Worm (Caenorhabditis elegans) whole organism, L4 larva: ENCODE measurements around the gene C16B8.2.

Experiments used
- F10B5.3 ChIP-seq: sonication (generic microtip); optimal IDR thresholded peaks from 2 replicates; lab custom pipeline; 2016; ENCODE audit warnings: mild to moderate bottlenecking, missing genetic modification characterization, missing compliant biosample characterization
- aly-2 ChIP-seq: sonication (generic microtip); optimal IDR thresholded peaks from 2 replicates; lab custom pipeline; 2018; ENCODE audit warnings: missing biosample characterization, missing genetic modification characterization
- ama-1 ChIP-seq: fragments of 150-350 bp; optimal IDR thresholded peaks from 2 replicates; lab custom pipeline; 2014; ENCODE audit warnings: inconsistent platforms, mixed read lengths
- snpc-4 ChIP-seq: fragments of 150-350 bp; optimal IDR thresholded peaks from 2 replicates; lab custom pipeline; 2014; ENCODE audit warnings: missing biosample characterization, missing genetic modification characterization
- spr-1 ChIP-seq: sonication (generic microtip); optimal IDR thresholded peaks from 2 replicates; lab custom pipeline; 2016; ENCODE audit warnings: mild to moderate bottlenecking, missing genetic modification characterization, missing compliant biosample characterization

DNA sequence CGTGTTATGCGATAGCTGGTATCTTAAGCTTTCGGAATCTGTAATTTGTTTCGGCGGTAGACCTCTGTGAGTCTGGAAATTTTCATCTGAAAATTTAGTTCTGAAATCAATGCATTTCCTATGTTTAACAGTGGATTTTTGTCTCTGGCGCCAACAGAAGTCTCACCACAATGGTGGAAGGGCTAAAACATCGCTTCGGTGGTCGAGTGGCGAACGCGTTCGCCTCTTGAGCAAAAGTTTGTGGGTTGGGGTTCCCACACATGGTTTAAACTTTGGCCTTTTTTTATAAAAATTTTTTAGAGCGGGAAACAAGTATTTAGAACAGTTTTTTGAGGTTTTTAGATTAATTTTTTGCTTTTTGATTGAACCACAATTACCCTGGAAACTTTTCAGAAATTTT lies 16.5 kb downstream of the C16B8.2 start:
- TF ChIP-seq F10B5.3 (tag; lab: Kevin White, UChicago) (no peak), snpc-4 (no peak), aly-2 (tag; lab: Kevin White, UChicago) (no peak), spr-1 (tag; lab: Kevin White, UChicago) (no peak), ama-1 (lab: Kevin White, UChicago) (no peak)
